Worm (Caenorhabditis elegans): ENCODE results near the gene ten-1.

ten-1 gene

ce11 chrIII:6797965-6798364 is 22.8 kb upstream of the ten-1 start, which contains the start of gene R05H11.2 (continued):
- peak; percentile 27 for TF ChIP-seq fos-1 (tag; optimal IDR thresholded peaks at IDR 0.05)
- TF ChIP-seq elt-3 (tag; optimal IDR thresholded peaks at IDR 0.05) = no peak

DNA sequence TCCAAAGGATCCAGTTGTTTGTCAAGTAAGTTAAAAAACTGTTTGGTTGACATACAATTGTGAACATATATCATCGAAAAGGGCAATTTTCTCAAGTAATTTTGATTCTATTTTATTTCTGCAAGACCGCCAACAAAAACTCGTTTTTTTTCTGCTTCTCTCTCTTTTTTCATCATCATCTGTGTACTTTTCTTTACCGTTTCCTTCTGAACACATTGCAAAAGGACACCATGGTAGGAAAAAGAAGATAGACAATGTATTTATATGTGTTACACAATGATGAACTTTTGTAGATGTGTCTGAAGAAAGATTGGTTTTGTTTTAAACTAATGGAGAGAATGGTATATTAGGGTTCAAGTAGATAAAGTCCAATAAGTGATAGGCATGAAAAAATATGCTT is 21.8 kb upstream of the ten-1 start:
- TF ChIP-seq ceh-82 (tag; optimal IDR thresholded peaks at IDR 0.05) (no peak), fos-1 (tag; optimal IDR thresholded peaks at IDR 0.05) (peak; percentile 9), nhr-21 (tag; optimal IDR thresholded peaks at IDR 0.05) (peak; percentile 11), nhr-6 (tag; optimal IDR thresholded peaks at IDR 0.05) (no peak), nhr-25 (tag; optimal IDR thresholded peaks at IDR 0.05) (peak; percentile 67), unc-55 (GFP tag; optimal IDR thresholded peaks at IDR 0.05) (no peak), lsy-2 (tag; optimal IDR thresholded peaks at IDR 0.05) (peak in 1 of 2 experiments; percentile 18), sma-3 (GFP tag; optimal IDR thresholded peaks at IDR 0.05) (peak; percentile 45), blmp-1 (tag; optimal IDR thresholded peaks at IDR 0.05; ENCODE audit: insufficient read depth) (peak; percentile 65), sma-9 (GFP tag; optimal IDR thresholded peaks at IDR 0.05) (peak; percentile 23), sma-9 (tag; optimal IDR thresholded peaks at IDR 0.05) (no peak)

- TF ChIP-seq nhr-237 (tag; optimal IDR thresholded peaks at IDR 0.05) = no peak
- TF ChIP-seq crh-2 (tag; optimal IDR thresholded peaks at IDR 0.05) = peak; percentile 6
- TF ChIP-seq F13H6.1 (tag; optimal IDR thresholded peaks at IDR 0.05) = no peak
These were observed 21.1 kb upstream of the ten-1 start for ce11 chrIII:6799664-6800063.

DNA sequence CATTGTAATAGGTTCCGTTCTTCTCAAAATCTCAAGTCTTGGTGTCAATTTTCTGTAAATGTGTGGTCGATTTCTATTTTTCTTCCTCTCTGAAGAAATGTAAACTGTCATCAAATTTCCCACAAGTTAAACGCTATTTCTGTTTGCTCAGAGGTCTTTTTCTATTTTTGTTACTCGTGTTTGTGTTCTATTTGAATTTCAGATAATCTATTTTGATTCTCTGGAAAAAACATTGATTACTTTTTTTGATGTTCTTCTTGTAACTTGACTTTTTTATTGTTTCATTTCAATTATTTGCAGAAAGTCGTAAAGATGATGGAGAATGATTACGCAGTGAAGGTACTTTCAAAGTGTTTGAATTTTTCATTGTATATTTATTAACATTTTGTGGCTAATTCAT is 18.2 kb upstream of the ten-1 start, which contains the start of gene lim-8:
lim-8 (plus strand) TSS at position 301 of the 400 bp plus-strand sequence.
- TF ChIP-seq zag-1 (tag; optimal IDR thresholded peaks at IDR 0.05) (no peak), fos-1 (tag; optimal IDR thresholded peaks at IDR 0.05) (no peak), F13H6.1 (tag; optimal IDR thresholded peaks at IDR 0.05) (no peak), gmeb-1 (tag; optimal IDR thresholded peaks at IDR 0.05) (no peak), nhr-11 (tag; optimal IDR thresholded peaks at IDR 0.05) (no peak), C34F6.9 (tag; optimal IDR thresholded peaks at IDR 0.05) (no peak), ztf-4 (tag; optimal IDR thresholded peaks at IDR 0.05) (no peak), nhr-129 (tag; optimal IDR thresholded peaks at IDR 0.05) (no peak), lin-11 (tag; optimal IDR thresholded peaks at IDR 0.05) (no peak), sma-9 (GFP tag; optimal IDR thresholded peaks at IDR 0.05) (no peak), sma-9 (tag; optimal IDR thresholded peaks at IDR 0.05) (no peak), nhr-12 (tag; optimal IDR thresholded peaks at IDR 0.05) (no peak), ZK546.5 (tag; optimal IDR thresholded peaks at IDR 0.05) (no peak), ceh-16 (tag; optimal IDR thresholded peaks at IDR 0.05) (no peak), lin-39 (tag; optimal IDR thresholded peaks at IDR 0.05) (no peak), nhr-21 (tag; optimal IDR thresholded peaks at IDR 0.05) (no peak), nhr-25 (tag; optimal IDR thresholded peaks at IDR 0.05) (no peak), nhr-23 (tag; optimal IDR thresholded peaks at IDR 0.05) (no peak), mbf-1 (tag; optimal IDR thresholded peaks at IDR 0.05) (no peak), unc-39 (tag; optimal IDR thresholded peaks at IDR 0.05) (no peak), mdl-1 (tag; optimal IDR thresholded peaks at IDR 0.05) (no peak)

ce11 chrIII:6803107-6803506 is 17.6 kb upstream of the ten-1 start:
- no peak for TF ChIP-seq ztf-4 (tag; optimal IDR thresholded peaks at IDR 0.05)
- peak; percentile 83 for TF ChIP-seq fos-1 (tag; optimal IDR thresholded peaks at IDR 0.05)

DNA sequence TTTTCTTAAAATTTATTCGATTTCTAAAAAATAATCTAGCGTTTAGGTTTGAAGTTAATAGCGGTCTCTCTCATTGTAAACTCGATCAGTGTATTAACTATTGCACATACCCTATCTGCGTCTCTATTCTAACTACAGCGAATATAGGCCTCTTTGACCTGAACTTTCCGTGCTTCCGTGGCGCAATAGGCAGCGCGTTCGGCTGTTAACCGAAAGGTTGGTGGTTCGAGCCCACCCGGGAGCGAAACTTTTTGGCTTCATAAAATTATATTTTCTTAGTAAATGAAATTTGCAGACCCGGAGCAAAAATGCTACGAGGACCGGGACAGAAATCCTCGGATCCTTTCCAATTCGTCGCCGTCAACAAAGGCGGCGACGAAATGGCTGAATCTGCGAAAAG is 15.3 kb upstream of the ten-1 start:
- TF ChIP-seq lsy-2 (tag; optimal IDR thresholded peaks at IDR 0.05) (no peak), F13H6.1 (tag; optimal IDR thresholded peaks at IDR 0.05) (peak; percentile 27), nhr-129 (tag; optimal IDR thresholded peaks at IDR 0.05) (peak; percentile 51), elt-1 (tag; optimal IDR thresholded peaks at IDR 0.05) (no peak), nhr-6 (tag; optimal IDR thresholded peaks at IDR 0.05) (no peak), ZK546.5 (tag; optimal IDR thresholded peaks at IDR 0.05) (no peak), crh-2 (tag; optimal IDR thresholded peaks at IDR 0.05) (peak; percentile 21), lin-39 (tag; optimal IDR thresholded peaks at IDR 0.05) (no peak), sma-3 (GFP tag; optimal IDR thresholded peaks at IDR 0.05) (peak; percentile 25), gmeb-1 (tag; optimal IDR thresholded peaks at IDR 0.05) (peak; percentile 29), C34F6.9 (tag; optimal IDR thresholded peaks at IDR 0.05) (peak; percentile 15), blmp-1 (tag; optimal IDR thresholded peaks at IDR 0.05; ENCODE audit: insufficient read depth) (no peak), sma-9 (GFP tag; optimal IDR thresholded peaks at IDR 0.05) (peak; percentile 17), sma-9 (tag; optimal IDR thresholded peaks at IDR 0.05) (no peak), fos-1 (tag; optimal IDR thresholded peaks at IDR 0.05) (peak; percentile 18)

All from whole organism, L2 larva.